Fruit fly (Drosophila melanogaster): ENCODE results near the gene grn.

grn gene

dm6 chr3R:8181412-8182108 lies at the start of gene grn (continued):
- TF ChIP-seq Sry-δ (GFP tag; optimal IDR thresholded peaks at IDR 0.05): no peak
- TF ChIP-seq Hr3 (GFP tag; optimal IDR thresholded peaks at IDR 0.05): no peak
- TF ChIP-seq Bgb (GFP tag; IDR thresholded peaks at IDR 0.05; ENCODE audit: partially characterized antibody): peak; percentile 46; the same call in 1 of the 2 replicates
- no peak for TF ChIP-seq Bdp1 (GFP tag; optimal IDR thresholded peaks at IDR 0.05)
- TF ChIP-seq CG14014 (GFP tag; IDR thresholded peaks at IDR 0.05): no peak; the same call in 1 of the 2 replicates
- no peak for TF ChIP-seq usp (GFP tag; optimal IDR thresholded peaks at IDR 0.05)
- TF ChIP-seq sob (GFP tag; IDR thresholded peaks at IDR 0.05): peak; percentile 69
- peak; percentile 61 to 62 for TF ChIP-seq Trl (optimal IDR thresholded peaks at IDR 0.05)
- peak; percentile 27 for TF ChIP-seq Trl (GFP tag; optimal IDR thresholded peaks at IDR 0.05)
- 0 out of 3 replicates have a peak, but pooled peaks have one; percentile 33 for TF ChIP-seq tgo (GFP tag; IDR thresholded peaks at IDR 0.05)
- TF ChIP-seq CG15011 (GFP tag; optimal IDR thresholded peaks at IDR 0.05): no peak
- no peak for TF ChIP-seq crc (GFP tag; optimal IDR thresholded peaks at IDR 0.05)
- no peak for TF ChIP-seq CG2129 (GFP tag; IDR thresholded peaks at IDR 0.05; ENCODE audit: partially characterized antibody)
- TF ChIP-seq CG1832 (GFP tag; optimal IDR thresholded peaks at IDR 0.05): peak; percentile 99
- peak; percentile 14; the same call in 1 of the 2 replicates for TF ChIP-seq onecut (GFP tag; IDR thresholded peaks at IDR 0.05)
- TF ChIP-seq CG7963 (GFP tag; IDR thresholded peaks at IDR 0.05; ENCODE audit: partially characterized antibody): 0 out of 3 replicates have a peak, but pooled peaks have one; percentile 31
- peak; percentile 57 for TF ChIP-seq sug (tag; optimal IDR thresholded peaks at IDR 0.05)
- TF ChIP-seq CG11398 (GFP tag; optimal IDR thresholded peaks at IDR 0.05): no peak
- 0 out of 3 replicates have a peak, but pooled peaks have one; percentile 14 for TF ChIP-seq row (GFP tag; IDR thresholded peaks at IDR 0.05)
- TF ChIP-seq HLH4C (GFP tag; IDR thresholded peaks at IDR 0.05; ENCODE audit: partially characterized antibody): peak; percentile 58; the same call in 2 of the 3 replicates
- peak; percentile 12 for TF ChIP-seq Hmr (GFP tag; optimal IDR thresholded peaks at IDR 0.05)
- 0 out of 2 replicates have a peak, but pooled peaks have one; percentile 32 for TF ChIP-seq stc (GFP tag; IDR thresholded peaks at IDR 0.05)
- 0 out of 3 replicates have a peak, but pooled peaks have one; percentile 50 for TF ChIP-seq hb (GFP tag; IDR thresholded peaks at IDR 0.05; ENCODE audit: partially characterized antibody)
- TF ChIP-seq CG12071 (GFP tag; optimal IDR thresholded peaks at IDR 0.05): peak; percentile 33
- TF ChIP-seq ap (GFP tag; IDR thresholded peaks at IDR 0.05): no peak
- TF ChIP-seq CG14050 (GFP tag; IDR thresholded peaks at IDR 0.05): no peak
- TF ChIP-seq schlank (tag; optimal IDR thresholded peaks at IDR 0.05): no peak
- TF ChIP-seq CG18619 (GFP tag; optimal IDR thresholded peaks at IDR 0.05): no peak
- TF ChIP-seq crp (GFP tag; optimal IDR thresholded peaks at IDR 0.05): no peak
- TF ChIP-seq CG2678 (tag; optimal IDR thresholded peaks at IDR 0.05): no peak
- TF ChIP-seq nmo (GFP tag; optimal IDR thresholded peaks at IDR 0.05): peak; percentile 75
- TF ChIP-seq CrebB (tag; optimal IDR thresholded peaks at IDR 0.05): peak; percentile 43
- TF ChIP-seq kah (GFP tag; optimal IDR thresholded peaks at IDR 0.05): no peak
- no peak for TF ChIP-seq CG12299 (tag; optimal IDR thresholded peaks at IDR 0.05)
- TF ChIP-seq gcm2 (GFP tag; optimal IDR thresholded peaks at IDR 0.05): no peak
- TF ChIP-seq ara (GFP tag; IDR thresholded peaks at IDR 0.05): no peak
- no peak for TF ChIP-seq wor (GFP tag; IDR thresholded peaks at IDR 0.05)
- 0 out of 2 replicates have a peak, but pooled peaks have one; percentile 37 for TF ChIP-seq bowl (GFP tag; IDR thresholded peaks at IDR 0.05)
- peak; percentile 21 for TF ChIP-seq CG11723 (GFP tag; optimal IDR thresholded peaks at IDR 0.05)
- no peak for TF ChIP-seq BEAF-32 (GFP tag; optimal IDR thresholded peaks at IDR 0.05)
- 0 out of 2 replicates have a peak, but pooled peaks have one; percentile 5 for TF ChIP-seq CG16779 (GFP tag; IDR thresholded peaks at IDR 0.05)
- TF ChIP-seq CG11560 (tag; IDR thresholded peaks at IDR 0.05): no peak
- TF ChIP-seq CG9215 (GFP tag; IDR thresholded peaks at IDR 0.05): peak; percentile 31; the same call in 1 of the 2 replicates
- TF ChIP-seq Ets65A (GFP tag): peak; percentile 40
- peak; percentile 17 for TF ChIP-seq ac (GFP tag; optimal IDR thresholded peaks at IDR 0.05)
- no peak for TF ChIP-seq D19A (tag; optimal IDR thresholded peaks at IDR 0.05)
- peak; percentile 28 for TF ChIP-seq CG3163 (GFP tag; optimal IDR thresholded peaks at IDR 0.05)
- TF ChIP-seq CG2120 (GFP tag; optimal IDR thresholded peaks at IDR 0.05): no peak
- TF ChIP-seq vfl (GFP tag; optimal IDR thresholded peaks at IDR 0.05): peak; percentile 22

Data from whole organism, embryonic.